Fruit fly (Drosophila melanogaster): ENCODE measurements around the gene Slimp.

DNA sequence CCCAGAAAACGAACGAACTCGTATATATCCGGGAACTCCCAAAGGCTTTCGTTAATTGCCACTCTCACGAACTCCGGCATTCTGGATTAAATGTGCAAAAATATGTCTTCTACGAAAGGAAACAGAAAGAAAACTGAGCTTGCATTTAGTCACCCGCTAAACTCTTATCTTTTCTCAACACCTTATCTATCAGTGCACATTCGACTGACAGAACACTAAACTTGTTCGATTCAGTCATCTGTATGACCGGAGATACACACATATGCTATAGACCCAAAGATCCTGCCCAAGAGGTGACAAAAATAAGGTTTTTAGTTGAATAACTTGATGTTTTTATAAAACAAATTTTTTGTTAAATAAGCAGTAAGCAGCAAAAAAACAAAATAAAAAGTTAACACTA lies 1.3 kb upstream of the Slimp start, which contains the start of gene p38c:
- TF ChIP-seq CTCF (optimal IDR thresholded peaks at IDR 0.05): no peak
- TF ChIP-seq CG8478 (optimal IDR thresholded peaks at IDR 0.05): no peak
